Worm (Caenorhabditis elegans): ENCODE results near the gene str-158.

- TF ChIP-seq ama-1 (optimal IDR thresholded peaks at IDR 0.05) (no peak), aly-1 (tag; optimal IDR thresholded peaks at IDR 0.05) (no peak), tbx-11 (GFP tag; IDR thresholded peaks at IDR 0.05) (no peak), flt-1 (GFP tag; IDR thresholded peaks at IDR 0.05) (no peak), B0310.2 (tag; optimal IDR thresholded peaks at IDR 0.05) (no peak), ceh-36 (tag; optimal IDR thresholded peaks at IDR 0.05) (no peak), tra-4 (tag; optimal IDR thresholded peaks at IDR 0.05) (no peak), pes-1 (GFP tag; IDR thresholded peaks at IDR 0.05) (no peak)
Observed at ce11 chrIV:4963834-4964233, 46.0 kb downstream of the str-158 start, which contains the start of gene txt-3.

Data from whole organism, early embryonic.